Fruit fly (Drosophila melanogaster) whole organism, adult: ENCODE results near the gene RpS17.

Source experiments
- CG11617 ChIP-seq: fragments of 200-800 bp; sonication (Bioruptor generic); optimal IDR thresholded peaks from 2 replicates; lab custom pipeline; 2017; ENCODE audit warnings: mild to moderate bottlenecking, missing biosample characterization, missing genetic modification reagents, missing genetic modification characterization
- CG12768 ChIP-seq: fragments of 200-800 bp; sonication (Bioruptor generic); optimal IDR thresholded peaks from 2 replicates; lab custom pipeline; 2017; ENCODE audit warnings: missing biosample characterization, missing genetic modification characterization, mild to moderate bottlenecking, moderate library complexity, missing genetic modification reagents
- CG14711 ChIP-seq: fragments of 200-800 bp; sonication (Bioruptor generic); optimal IDR thresholded peaks from 2 replicates; lab custom pipeline; 2018; ENCODE audit warnings: missing biosample characterization, mild to moderate bottlenecking, missing genetic modification characterization, moderate library complexity
- CG1620 ChIP-seq: fragments of 200-800 bp; sonication (Bioruptor generic); optimal IDR thresholded peaks from 2 replicates; lab custom pipeline; 2016; ENCODE audit warnings: missing biosample characterization, missing genetic modification characterization
- CG33017 ChIP-seq: fragments of 200-800 bp; sonication (Bioruptor generic); optimal IDR thresholded peaks from 2 replicates; lab custom pipeline; 2018; ENCODE audit warnings: missing biosample characterization, mild to moderate bottlenecking, missing genetic modification characterization, moderate library complexity
- CG5204 ChIP-seq: fragments of 200-800 bp; sonication (Bioruptor generic); optimal IDR thresholded peaks from 2 replicates; lab custom pipeline; 2016; ENCODE audit warnings: missing biosample characterization, missing genetic modification characterization
- CG7045 ChIP-seq: fragments of 200-800 bp; sonication (Bioruptor generic); optimal IDR thresholded peaks from 2 replicates; lab custom pipeline; 2017; ENCODE audit warnings: missing biosample characterization, mild to moderate bottlenecking, missing genetic modification characterization
- CG7101 ChIP-seq: fragments of 200-800 bp; sonication (Bioruptor generic); optimal IDR thresholded peaks from 2 replicates; lab custom pipeline; 2018; ENCODE audit warnings: missing biosample characterization, mild to moderate bottlenecking, missing genetic modification characterization, moderate library complexity
- Clk ChIP-seq: fragments of 200-800 bp; sonication (Bioruptor generic); optimal IDR thresholded peaks from 2 replicates; lab custom pipeline; 2017; ENCODE audit warnings: missing biosample characterization, missing genetic modification characterization
- Crg-1 ChIP-seq: fragments of 200-800 bp; sonication (Bioruptor generic); optimal IDR thresholded peaks from 2 replicates; lab custom pipeline; 2016; ENCODE audit warnings: missing biosample characterization, missing genetic modification characterization
- Hr96 ChIP-seq: fragments of 200-800 bp; sonication (Bioruptor generic); optimal IDR thresholded peaks from 2 replicates; lab custom pipeline; 2016; ENCODE audit warnings: missing biosample characterization, missing genetic modification characterization
- Mnt ChIP-seq: fragments of 200-800 bp; sonication (Bioruptor generic); optimal IDR thresholded peaks from 2 replicates; lab custom pipeline; 2016; ENCODE audit warnings: missing biosample characterization, mild to moderate bottlenecking, missing genetic modification characterization
- bab1 ChIP-seq: fragments of 200-800 bp; sonication (Bioruptor generic); optimal IDR thresholded peaks from 3 replicates; lab custom pipeline; 2019; ENCODE audit warnings: missing biosample characterization, mild to moderate bottlenecking, missing genetic modification characterization, moderate library complexity
- cic ChIP-seq: fragments of 200-800 bp; sonication (Bioruptor generic); optimal IDR thresholded peaks from 2 replicates; lab custom pipeline; 2017; ENCODE audit warnings: missing biosample characterization, mild to moderate bottlenecking, missing genetic modification characterization, moderate library complexity
- cnc ChIP-seq, 2 experiments: fragments of >200 bp; optimal IDR thresholded peaks; 2 replicates each; lab custom pipeline; 2017
- kay ChIP-seq: fragments of 200-800 bp; sonication (Bioruptor generic); peaks from one replicate; lab custom pipeline; 2016; ENCODE audit warnings: missing biosample characterization, missing genetic modification characterization, borderline replicate concordance
- ovo ChIP-seq: fragments of 200-800 bp; sonication (Bioruptor generic); optimal IDR thresholded peaks from 2 replicates; lab custom pipeline; 2016; ENCODE audit warnings: missing biosample characterization, missing genetic modification characterization
- pad ChIP-seq: fragments of 200-800 bp; sonication (Bioruptor generic); optimal IDR thresholded peaks from 3 replicates; lab custom pipeline; 2017; ENCODE audit warnings: missing biosample characterization, missing genetic modification characterization, mild to moderate bottlenecking, moderate library complexity, missing genetic modification reagents
- tj ChIP-seq: fragments of 200-800 bp; sonication (Bioruptor generic); optimal IDR thresholded peaks from 3 replicates; lab custom pipeline; 2017; ENCODE audit warnings: missing biosample characterization, mild to moderate bottlenecking, missing genetic modification characterization, moderate library complexity
- toe ChIP-seq: fragments of 200-800 bp; sonication (Bioruptor generic); optimal IDR thresholded peaks from 2 replicates; lab custom pipeline; 2016; ENCODE audit warnings: missing biosample characterization, missing genetic modification characterization

RpS17 gene

DNA sequence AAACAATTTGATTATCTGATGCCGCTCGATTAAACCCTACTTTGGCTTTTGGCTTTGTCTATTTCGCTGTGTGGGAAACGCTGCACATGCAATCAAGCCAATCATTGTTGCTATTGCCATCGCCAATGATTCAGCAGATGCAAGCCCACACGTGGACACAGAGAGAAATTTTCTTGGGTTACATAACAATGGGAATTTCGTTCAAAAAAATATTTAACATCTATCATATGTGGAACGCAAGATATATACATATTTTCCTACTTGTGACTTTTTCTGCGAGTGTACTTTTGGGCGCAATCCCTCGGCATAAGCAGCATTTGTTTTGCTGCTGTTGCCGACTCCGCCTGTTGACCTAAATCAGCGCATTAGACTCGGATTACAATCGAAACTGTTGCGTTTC lies 10.3 kb downstream of the RpS17 start:
- TF ChIP-seq tj (GFP tag; lab: Kevin White, UChicago) (peak; percentile 54), Hr96 (GFP tag; lab: Kevin White, UChicago) (peak; percentile 38), bab1 (peak; percentile 41), ovo (GFP tag; lab: Kevin White, UChicago) (no peak), CG5204 (GFP tag; lab: Kevin White, UChicago) (peak; percentile 35), cic (GFP tag; lab: Kevin White, UChicago) (no peak), kay (GFP tag; lab: Kevin White, UChicago) (no peak), CG12768 (GFP tag; lab: Kevin White, UChicago) (peak; percentile 24), cnc (optimal IDR thresholded peaks at IDR 0.05; lab: Kevin White, UChicago) (peak; percentile 40 to 63)

- no peak for TF ChIP-seq CG12768 (GFP tag; lab: Kevin White, UChicago)
- no peak for TF ChIP-seq ovo (GFP tag; lab: Kevin White, UChicago)
- no peak for TF ChIP-seq CG11617 (GFP tag; lab: Kevin White, UChicago)
Observed at dm6 chr3L:9417288-9417687, 12.3 kb downstream of the RpS17 start, which contains the start of gene CG3982. Gene CG3982, minus strand, starts transcription at chr3L:9417388.

- TF ChIP-seq CG7101 (tag; lab: Kevin White, UChicago) = peak; percentile 88
- peak; percentile 72 for TF ChIP-seq tj (GFP tag; lab: Kevin White, UChicago)
- TF ChIP-seq CG12768 (GFP tag; lab: Kevin White, UChicago) = peak; percentile 78
- TF ChIP-seq ovo (GFP tag; lab: Kevin White, UChicago) = peak; percentile 74
- peak; percentile 77 for TF ChIP-seq Crg-1
- TF ChIP-seq kay (GFP tag; lab: Kevin White, UChicago) = peak; percentile 87
- TF ChIP-seq CG14711 (tag; lab: Kevin White, UChicago) = peak; percentile 85
- TF ChIP-seq cnc (optimal IDR thresholded peaks at IDR 0.05; lab: Kevin White, UChicago) = no peak
- peak; percentile 84 for TF ChIP-seq CG1620
- peak; percentile 62 for TF ChIP-seq Clk (GFP tag; lab: Kevin White, UChicago)
- TF ChIP-seq toe = peak; percentile 91
- TF ChIP-seq CG5204 (GFP tag; lab: Kevin White, UChicago) = no peak
- no peak for TF ChIP-seq Hr96 (GFP tag; lab: Kevin White, UChicago)
- peak; percentile 66 for TF ChIP-seq cic (GFP tag; lab: Kevin White, UChicago)
- peak; percentile 61 for TF ChIP-seq pad (GFP tag; lab: Kevin White, UChicago)
- TF ChIP-seq bab1 = peak; percentile 80
- TF ChIP-seq Mnt (GFP tag; lab: Kevin White, UChicago) = peak; percentile 89
- peak; percentile 90 for TF ChIP-seq CG11617 (GFP tag; lab: Kevin White, UChicago)
- peak; percentile 83 for TF ChIP-seq CG7045 (GFP tag; lab: Kevin White, UChicago)
- peak; percentile 84 for TF ChIP-seq CG33017 (tag; lab: Kevin White, UChicago)
Observed at dm6 chr3L:9410754-9411423, 18.7 kb downstream of the RpS17 start, which contains the start of the genes CG4022 and Cpsf5. Gene CG4022, minus strand, starts transcription at chr3L:9410832. Gene Cpsf5, plus strand, starts transcription at chr3L:9411038.

- TF ChIP-seq tj (GFP tag; lab: Kevin White, UChicago) (no peak), cnc (optimal IDR thresholded peaks at IDR 0.05; lab: Kevin White, UChicago) (no peak), CG14711 (tag; lab: Kevin White, UChicago) (no peak), CG7101 (tag; lab: Kevin White, UChicago) (no peak)
Observed at dm6 chr3L:9410030-9410589, 19.5 kb downstream of the RpS17 start.

DNA sequence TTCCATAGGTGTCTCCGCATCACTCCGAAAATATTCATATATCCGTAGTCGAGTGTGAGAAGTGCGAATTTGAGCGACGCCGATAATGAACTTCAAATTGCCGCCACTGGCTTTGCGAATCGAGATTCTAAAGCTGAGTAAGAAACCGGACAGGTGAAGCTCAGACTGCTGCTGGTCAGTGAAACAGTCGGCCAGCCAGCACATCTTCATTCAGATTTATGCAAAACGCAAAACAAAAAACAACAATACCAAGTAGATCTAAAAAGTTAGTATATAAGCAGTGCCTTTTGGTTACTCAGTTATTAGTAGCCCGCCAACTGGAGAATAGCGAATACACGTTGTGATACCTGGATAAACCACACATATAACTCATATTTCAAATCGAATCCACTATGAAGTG lies 25.1 kb downstream of the RpS17 start, which contains the start of gene Cpr67B:
Cpr67B (plus strand) TSS at position 301 of the 400 bp plus-strand sequence.
- TF ChIP-seq CG7045 (GFP tag; lab: Kevin White, UChicago) (no peak), CG1620 (no peak), cic (GFP tag; lab: Kevin White, UChicago) (no peak), tj (GFP tag; lab: Kevin White, UChicago) (no peak), cnc (optimal IDR thresholded peaks at IDR 0.05; lab: Kevin White, UChicago) (no peak), Clk (GFP tag; lab: Kevin White, UChicago) (no peak), ovo (GFP tag; lab: Kevin White, UChicago) (no peak), toe (no peak)

DNA sequence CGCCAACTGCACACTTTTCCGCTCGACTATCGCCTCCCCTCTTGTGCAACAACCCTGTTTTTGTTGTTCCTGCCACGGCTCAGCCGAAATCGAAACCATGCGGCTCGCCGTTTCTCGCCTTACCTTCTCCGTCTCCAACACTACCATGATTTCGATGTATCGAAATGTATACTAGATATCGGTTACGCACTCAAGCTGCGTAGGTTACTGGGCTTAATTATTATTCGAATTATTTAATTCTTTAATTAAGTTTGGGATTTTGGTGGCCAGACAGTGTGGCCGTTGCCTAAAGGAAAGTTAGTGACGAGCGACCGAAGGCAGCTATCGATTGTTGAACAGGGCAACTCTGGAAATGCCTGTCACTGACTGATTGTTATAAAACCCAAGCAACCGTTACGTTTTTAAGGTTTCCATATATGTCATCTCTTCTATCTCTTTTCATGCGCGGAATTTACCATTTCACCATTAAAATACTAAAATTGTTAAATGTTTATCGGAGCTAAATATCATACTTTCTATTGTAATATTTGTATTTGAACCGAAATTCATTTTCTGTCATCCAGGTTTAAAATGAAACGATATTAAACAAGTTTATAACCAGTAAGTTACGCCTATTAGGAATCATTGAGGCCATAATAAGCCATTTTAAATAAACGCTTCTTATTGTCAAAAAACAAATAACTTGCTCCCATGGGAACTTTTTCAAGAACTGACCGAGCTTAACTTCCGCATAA lies 27.3 kb downstream of the RpS17 start, which contains the start of gene eIF4E1:
eIF4E1 (minus strand) TSS at position 304 of the 734 bp plus-strand sequence.
- TF ChIP-seq Hr96 (GFP tag; lab: Kevin White, UChicago) (no peak), tj (GFP tag; lab: Kevin White, UChicago) (peak; percentile 38), kay (GFP tag; lab: Kevin White, UChicago) (peak; percentile 38), CG14711 (tag; lab: Kevin White, UChicago) (peak; percentile 87), Mnt (GFP tag; lab: Kevin White, UChicago) (peak; percentile 78), CG7101 (tag; lab: Kevin White, UChicago) (no peak), ovo (GFP tag; lab: Kevin White, UChicago) (no peak), bab1 (peak; percentile 9), cnc (optimal IDR thresholded peaks at IDR 0.05; lab: Kevin White, UChicago) (no peak), CG7045 (GFP tag; lab: Kevin White, UChicago) (no peak)
